Worm (Caenorhabditis elegans) whole organism, early embryonic: ENCODE results near the gene T04A6.2.

ENCODE experiments used
- B0310.2 ChIP-seq: sonication (generic microtip); optimal IDR thresholded peaks from 2 replicates; lab custom pipeline; 2016; ENCODE audit warnings: mild to moderate bottlenecking, missing genetic modification characterization, missing compliant biosample characterization
- aly-1 ChIP-seq: sonication (generic microtip); optimal IDR thresholded peaks from 2 replicates; lab custom pipeline; 2016; ENCODE audit warnings: missing genetic modification characterization, missing compliant biosample characterization
- ama-1 ChIP-seq: fragments of 150-350 bp; optimal IDR thresholded peaks from 2 replicates; lab custom pipeline; 2014
- ceh-13 ChIP-seq: fragments of 200-800 bp; sonication (Bioruptor generic); optimal IDR thresholded peaks from 2 replicates; lab custom pipeline; 2018; ENCODE audit warnings: mild to moderate bottlenecking, missing genetic modification characterization, missing compliant biosample characterization
- ceh-36 ChIP-seq: sonication (generic microtip); optimal IDR thresholded peaks from 2 replicates; lab custom pipeline; 2016; ENCODE audit warnings: missing genetic modification characterization, inconsistent platforms, missing compliant biosample characterization
- ets-7 ChIP-seq: sonication (generic microtip); optimal IDR thresholded peaks from 2 replicates; lab custom pipeline; 2016; ENCODE audit warnings: missing genotype, missing genetic modification characterization, missing compliant biosample characterization
- flt-1 ChIP-seq: fragments of 200-800 bp; sonication (Bioruptor generic); IDR thresholded peaks from 2 replicates; pipeline ENCODE4 v1.3.6; 2022; ENCODE audit warnings: missing genetic modification characterization, missing compliant biosample characterization
- hmbx-1 ChIP-seq: sonication (generic microtip); optimal IDR thresholded peaks from 2 replicates; lab custom pipeline; 2016; ENCODE audit warnings: mild to moderate bottlenecking, missing genetic modification characterization, missing compliant biosample characterization
- hmg-4 ChIP-seq: fragments of 200-800 bp; sonication (Bioruptor generic); optimal IDR thresholded peaks from 2 replicates; lab custom pipeline; 2018; ENCODE audit warnings: mild to moderate bottlenecking, missing genetic modification characterization, missing compliant biosample characterization
- hnd-1 ChIP-seq: sonication (generic microtip); optimal IDR thresholded peaks from 2 replicates; lab custom pipeline; 2016; ENCODE audit warnings: missing genetic modification characterization, missing compliant biosample characterization
- scrt-1 ChIP-seq: fragments of 200-800 bp; sonication (Bioruptor generic); IDR thresholded peaks from 2 replicates; pipeline ENCODE4 v1.3.6; 2022; ENCODE audit warnings: missing genetic modification characterization, missing compliant biosample characterization
- tbx-37 ChIP-seq: fragments of 200-800 bp; sonication (Bioruptor generic); conservative IDR thresholded peaks from 2 replicates; pipeline ENCODE4 v1.3.6; 2022; ENCODE audit warnings: missing genetic modification reagents, missing genetic modification characterization, missing compliant biosample characterization
- tra-4 ChIP-seq: sonication (generic microtip); optimal IDR thresholded peaks from 2 replicates; lab custom pipeline; 2017; ENCODE audit warnings: missing genetic modification characterization, missing compliant biosample characterization

DNA sequence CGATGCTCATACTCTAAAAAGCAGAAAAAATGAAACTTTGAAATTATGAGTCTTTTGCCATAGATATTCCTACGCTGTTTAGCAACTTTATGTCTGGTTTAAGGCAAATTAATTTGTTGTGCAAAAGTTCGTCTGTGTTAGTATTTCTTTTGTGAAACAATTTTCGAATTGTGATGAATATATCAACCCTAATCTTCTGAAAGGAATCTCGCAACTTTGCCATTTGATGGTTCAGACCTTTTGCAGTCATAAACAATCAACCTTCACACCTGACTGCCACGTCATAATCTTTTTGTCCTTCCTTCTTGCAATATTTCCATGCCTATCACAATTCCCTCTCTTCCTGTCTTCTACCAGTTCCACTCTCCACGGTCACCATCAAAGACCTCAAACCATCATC lies 5.2 kb downstream of the T04A6.2 start:
- no peak for TF ChIP-seq tbx-37 (GFP tag; lab: Robert Waterston, UW)
- TF ChIP-seq ceh-36 (tag; lab: Kevin White, UChicago): no peak
- TF ChIP-seq ama-1 (lab: Kevin White, UChicago): no peak
- TF ChIP-seq hnd-1 (tag; lab: Kevin White, UChicago): no peak
- no peak for TF ChIP-seq flt-1 (GFP tag; lab: Robert Waterston, UW)
- TF ChIP-seq hmbx-1 (tag; lab: Kevin White, UChicago): no peak
- TF ChIP-seq ets-7 (tag; lab: Kevin White, UChicago): no peak
- no peak for TF ChIP-seq tra-4
- TF ChIP-seq scrt-1 (GFP tag; lab: Robert Waterston, UW): no peak
- no peak for TF ChIP-seq ceh-13 (GFP tag; lab: Kevin White, UChicago)
- no peak for TF ChIP-seq hmg-4 (GFP tag; lab: Kevin White, UChicago)
- no peak for TF ChIP-seq B0310.2 (tag; lab: Kevin White, UChicago)
- no peak for TF ChIP-seq aly-1
